Worm (Caenorhabditis elegans) whole organism, mixed stage, embryonic: ENCODE data around the gene K10G6.5.

Experiments
- M03D4.4 ChIP-seq: sonication (generic microtip); optimal IDR thresholded peaks from 2 replicates; lab custom pipeline; 2017; ENCODE audit warnings: mild to moderate bottlenecking, missing genetic modification characterization, missing compliant biosample characterization
- blmp-1 ChIP-seq: fragments of 150-350 bp; optimal IDR thresholded peaks from 2 replicates; lab custom pipeline; 2014; ENCODE audit warnings: missing biosample characterization, missing genetic modification characterization
- ceh-83 ChIP-seq: fragments of 200-800 bp; sonication (Bioruptor generic); optimal IDR thresholded peaks from 2 replicates; lab custom pipeline; 2018; ENCODE audit warnings: mild to moderate bottlenecking, missing genetic modification characterization, missing compliant biosample characterization
- ces-1 ChIP-seq: fragments of 150-350 bp; optimal IDR thresholded peaks from 2 replicates; lab custom pipeline; 2014; ENCODE audit warnings: missing biosample characterization, missing genetic modification reagents, missing genetic modification characterization
- mls-2 ChIP-seq: sonication (generic microtip); optimal IDR thresholded peaks from 2 replicates; lab custom pipeline; 2016; ENCODE audit warnings: mild to moderate bottlenecking, missing genetic modification characterization, moderate library complexity, missing compliant biosample characterization
- pha-4 ChIP-seq: fragments of 150-350 bp; optimal IDR thresholded peaks from 2 replicates; lab custom pipeline; 2018; ENCODE audit warnings: missing biosample characterization, missing genetic modification reagents, missing genetic modification characterization
- sptf-1 ChIP-seq: sonication (generic microtip); optimal IDR thresholded peaks from 2 replicates; lab custom pipeline; 2017; ENCODE audit warnings: mild to moderate bottlenecking, missing genetic modification characterization, moderate library complexity, missing compliant biosample characterization
- unc-39 ChIP-seq: fragments of 150-350 bp; optimal IDR thresholded peaks from 2 replicates; lab custom pipeline; 2014; ENCODE audit warnings: missing biosample characterization, missing genetic modification characterization

ce11 chrII:3964302-3964885, 22.7 kb upstream of the K10G6.5 start:
- TF ChIP-seq pha-4 (no peak), mls-2 (tag; lab: Kevin White, UChicago) (no peak), ces-1 (GFP tag; lab: Kevin White, UChicago) (no peak), ceh-83 (GFP tag; lab: Kevin White, UChicago) (no peak), blmp-1 (no peak), M03D4.4 (tag; lab: Kevin White, UChicago) (no peak), unc-39 (tag; lab: Kevin White, UChicago) (no peak), sptf-1 (tag; lab: Kevin White, UChicago) (no peak)
